Fruit fly (Drosophila melanogaster): Measurements from ENCODE around the gene msk.

Gene msk

dm6 chr3L:8073370-8073769 is 42.6 kb upstream of the msk start (continued):
- TF ChIP-seq CG1024 (GFP tag; IDR thresholded peaks at IDR 0.05) (no peak), ttk (GFP tag; IDR thresholded peaks at IDR 0.05) (no peak), CG12104 (GFP tag; optimal IDR thresholded peaks at IDR 0.05) (no peak), CG7839 (tag; optimal IDR thresholded peaks at IDR 0.05) (no peak), Gug (GFP tag; IDR thresholded peaks at IDR 0.05) (no peak), Bgb (GFP tag; IDR thresholded peaks at IDR 0.05; ENCODE audit: partially characterized antibody) (no peak), z (GFP tag; IDR thresholded peaks at IDR 0.05) (no peak), CG15073 (GFP tag; optimal IDR thresholded peaks at IDR 0.05) (no peak), nmo (GFP tag; optimal IDR thresholded peaks at IDR 0.05) (no peak), ato (GFP tag; IDR thresholded peaks at IDR 0.05; ENCODE audit: partially characterized antibody) (no peak), GATAe (GFP tag; conservative IDR thresholded peaks at IDR 0.05) (peak; percentile 33), CG18599 (GFP tag; optimal IDR thresholded peaks at IDR 0.05) (no peak), tll (GFP tag; optimal IDR thresholded peaks at IDR 0.05) (no peak), CG1233 (GFP tag; optimal IDR thresholded peaks at IDR 0.05) (no peak), knrl (GFP tag; IDR thresholded peaks at IDR 0.05; ENCODE audit: partially characterized antibody) (no peak), CG15514 (GFP tag; optimal IDR thresholded peaks at IDR 0.05) (no peak), CG10209 (GFP tag; optimal IDR thresholded peaks at IDR 0.05) (no peak), B-H2 (GFP tag; optimal IDR thresholded peaks at IDR 0.05) (no peak), al (GFP tag; IDR thresholded peaks at IDR 0.05) (peak; percentile 26; the same call in 1 of the 2 replicates), sqz (GFP tag; optimal IDR thresholded peaks at IDR 0.05) (no peak), Sry-β (GFP tag; optimal IDR thresholded peaks at IDR 0.05) (no peak), dm (GFP tag; optimal IDR thresholded peaks at IDR 0.05) (no peak), Bteb2 (GFP tag; optimal IDR thresholded peaks at IDR 0.05) (no peak), pan (optimal IDR thresholded peaks at IDR 0.05) (no peak), pan (GFP tag; optimal IDR thresholded peaks at IDR 0.05 in 1 of 2, IDR thresholded peaks at IDR 0.05 in 1 of 2) (peak in 1 of 2 experiments; percentile 16), chinmo (GFP tag; IDR thresholded peaks at IDR 0.05; ENCODE audit: partially characterized antibody) (no peak), Antp (GFP tag; optimal IDR thresholded peaks at IDR 0.05) (no peak), pum (GFP tag; optimal IDR thresholded peaks at IDR 0.05) (no peak), grn (GFP tag; optimal IDR thresholded peaks at IDR 0.05) (peak; percentile 97), bsh (GFP tag; optimal IDR thresholded peaks at IDR 0.05) (no peak), Fer3 (tag; optimal IDR thresholded peaks at IDR 0.05) (no peak), Side (GFP tag; optimal IDR thresholded peaks at IDR 0.05) (no peak), sc (optimal IDR thresholded peaks at IDR 0.05) (no peak), sc (GFP tag; optimal IDR thresholded peaks at IDR 0.05) (no peak), CG8290 (GFP tag; optimal IDR thresholded peaks at IDR 0.05) (no peak), CG8290 (tag; optimal IDR thresholded peaks at IDR 0.05) (peak in 1 of 2 experiments; percentile 42), CG10267 (tag; optimal IDR thresholded peaks at IDR 0.05) (no peak), Dad (GFP tag; optimal IDR thresholded peaks at IDR 0.05) (no peak), eyg (GFP tag; optimal IDR thresholded peaks at IDR 0.05) (no peak), CG10979 (tag; optimal IDR thresholded peaks at IDR 0.05) (no peak), CG10321 (GFP tag; IDR thresholded peaks at IDR 0.05) (no peak), Kr (GFP tag; optimal IDR thresholded peaks at IDR 0.05) (no peak), CG4707 (GFP tag; optimal IDR thresholded peaks at IDR 0.05) (no peak), Vsx1 (GFP tag; optimal IDR thresholded peaks at IDR 0.05) (peak; percentile 61), aop (GFP tag; IDR thresholded peaks at IDR 0.05) (no peak), CG4404 (GFP tag; IDR thresholded peaks at IDR 0.05) (no peak), H15 (GFP tag; IDR thresholded peaks at IDR 0.05) (no peak), gsb-n (tag; optimal IDR thresholded peaks at IDR 0.05) (no peak), ci (GFP tag; IDR thresholded peaks at IDR 0.05) (no peak), Abd-B (GFP tag; optimal IDR thresholded peaks at IDR 0.05) (no peak), fd102C (GFP tag; optimal IDR thresholded peaks at IDR 0.05) (no peak), Ravus (GFP tag; IDR thresholded peaks at IDR 0.05) (no peak)

Data from whole organism, embryonic.